Worm (Caenorhabditis elegans): ENCODE results near the gene C18E9.9.

ce11 chrII:9021625-9022024 is 32.3 kb upstream of the C18E9.9 start:
- TF ChIP-seq med-1 (GFP tag; optimal IDR thresholded peaks at IDR 0.05; ENCODE audit: insufficient read depth) (no peak), cog-1 (tag; optimal IDR thresholded peaks at IDR 0.05) (no peak), ztf-23 (GFP tag; IDR thresholded peaks at IDR 0.05) (no peak), T22C8.4 (GFP tag; IDR thresholded peaks at IDR 0.05) (no peak), flt-1 (GFP tag; IDR thresholded peaks at IDR 0.05) (no peak), ztf-29 (GFP tag; IDR thresholded peaks at IDR 0.05) (no peak), klf-2 (GFP tag; conservative IDR thresholded peaks at IDR 0.05) (no peak)
